Worm (Caenorhabditis elegans) whole organism, young adult: ENCODE measurements around the gene F21D5.9.
A peak's percentile ranks its signal among the peaks of the same experiment; 100 is the strongest.

Source experiments
- B0019.2 ChIP-seq: fragments of 200-800 bp; sonication (Bioruptor generic); conservative IDR thresholded peaks from 2 replicates; pipeline ENCODE4 v1.3.6; 2022; ENCODE audit warnings: missing genetic modification reagents, missing genetic modification characterization, missing compliant biosample characterization
- C06A6.2 ChIP-seq: fragments of 200-800 bp; sonication (Bioruptor generic); conservative IDR thresholded peaks from 2 replicates; pipeline ENCODE4 v1.3.6; 2022; ENCODE audit warnings: missing genetic modification characterization, missing compliant biosample characterization
- D2030.7 ChIP-seq: fragments of 200-800 bp; sonication (Bioruptor generic); IDR thresholded peaks from 2 replicates; pipeline ENCODE4 v1.3.6; 2022; ENCODE audit warnings: missing genetic modification reagents, missing genetic modification characterization, missing compliant biosample characterization
- F10E7.11 ChIP-seq: sonication (generic microtip); optimal IDR thresholded peaks from 2 replicates; lab custom pipeline; 2017; ENCODE audit warnings: mild to moderate bottlenecking, missing genetic modification characterization, moderate library complexity, missing compliant biosample characterization
- F22D6.2 ChIP-seq: sonication (generic microtip); optimal IDR thresholded peaks from 2 replicates; lab custom pipeline; 2016; ENCODE audit warnings: mild to moderate bottlenecking, missing genetic modification characterization, missing compliant biosample characterization
- F49E8.2 ChIP-seq: sonication (generic microtip); optimal IDR thresholded peaks from 3 replicates; lab custom pipeline; 2017; ENCODE audit warnings: missing genetic modification characterization, mild to moderate bottlenecking, missing compliant biosample characterization, antibody characterized with exemption, moderate library complexity; ENCODE audit not compliant: insufficient read depth
- F52B5.7 ChIP-seq: sonication (generic microtip); optimal IDR thresholded peaks from 2 replicates; lab custom pipeline; 2016; ENCODE audit warnings: mild to moderate bottlenecking, missing genetic modification characterization, missing compliant biosample characterization
- F55B11.4 ChIP-seq: sonication (generic microtip); optimal IDR thresholded peaks from 2 replicates; lab custom pipeline; 2016; ENCODE audit warnings: missing compliant biosample characterization, missing genetic modification characterization, borderline replicate concordance; ENCODE audit not compliant: insufficient read depth
- F57C9.4 ChIP-seq: sonication (generic microtip); optimal IDR thresholded peaks from 2 replicates; lab custom pipeline; 2017; ENCODE audit warnings: mild to moderate bottlenecking, missing genetic modification characterization, missing compliant biosample characterization
- K12H6.12 ChIP-seq: fragments of 200-800 bp; sonication (Bioruptor generic); optimal IDR thresholded peaks from 2 replicates; lab custom pipeline; 2018; ENCODE audit warnings: mild to moderate bottlenecking, missing genetic modification characterization, missing compliant biosample characterization
- T07F8.4 ChIP-seq: sonication (generic microtip); optimal IDR thresholded peaks from 2 replicates; lab custom pipeline; 2016; ENCODE audit warnings: mild to moderate bottlenecking, missing genetic modification characterization, moderate library complexity, missing compliant biosample characterization
- T26A5.8 ChIP-seq: sonication (generic microtip); optimal IDR thresholded peaks from 2 replicates; lab custom pipeline; 2016; ENCODE audit warnings: missing genetic modification characterization, missing compliant biosample characterization
- Y67H2A.10 ChIP-seq: fragments of 200-800 bp; sonication (Bioruptor generic); conservative IDR thresholded peaks from 2 replicates; pipeline ENCODE4 v1.3.6; 2022; ENCODE audit warnings: missing genetic modification reagents, missing genetic modification characterization, missing compliant biosample characterization
- akir-1 ChIP-seq: fragments of 200-800 bp; sonication (Bioruptor generic); optimal IDR thresholded peaks from 2 replicates; lab custom pipeline; 2018; ENCODE audit warnings: mild to moderate bottlenecking, missing genetic modification characterization, moderate library complexity, missing compliant biosample characterization
- ama-1 ChIP-seq, 3 experiments: fragments of 150-350 bp in 1 of 3; sonication (generic microtip) in 2 of 3; optimal IDR thresholded peaks; 2 replicates each; lab custom pipeline; 2014 to 2018; ENCODE audit warnings: missing biosample characterization in 2 of 3, missing genetic modification characterization in 2 of 3, missing genetic modification reagents in 2 of 3
- atf-7 ChIP-seq: sonication (generic microtip); optimal IDR thresholded peaks from 2 replicates; lab custom pipeline; 2017; ENCODE audit warnings: mild to moderate bottlenecking, missing genetic modification characterization, missing compliant biosample characterization
- attf-6 ChIP-seq: fragments of 200-800 bp; sonication (Bioruptor generic); IDR thresholded peaks from 2 replicates; pipeline ENCODE4 v1.3.6; 2022; ENCODE audit warnings: missing genetic modification reagents, missing genetic modification characterization, missing compliant biosample characterization
- ceh-100 ChIP-seq: fragments of 200-800 bp; sonication (Bioruptor generic); IDR thresholded peaks from 2 replicates; pipeline ENCODE4 v1.3.6; 2022; ENCODE audit warnings: missing genetic modification reagents, missing genetic modification characterization, missing compliant biosample characterization
- ceh-27 ChIP-seq: fragments of 200-800 bp; sonication (Bioruptor generic); optimal IDR thresholded peaks from 2 replicates; lab custom pipeline; 2018; ENCODE audit warnings: mild to moderate bottlenecking, missing genetic modification characterization, moderate library complexity, missing compliant biosample characterization
- egrh-3 ChIP-seq: fragments of 200-800 bp; sonication (Bioruptor generic); IDR thresholded peaks from 2 replicates; pipeline ENCODE4 v1.3.6; 2022; ENCODE audit warnings: missing genetic modification reagents, missing genetic modification characterization, missing compliant biosample characterization
- ekl-4 ChIP-seq: fragments of 200-800 bp; sonication (Bioruptor generic); IDR thresholded peaks from 2 replicates; pipeline ENCODE4 v1.3.6; 2022; ENCODE audit warnings: missing genetic modification reagents, missing genetic modification characterization, missing compliant biosample characterization
- gei-17 ChIP-seq: fragments of 200-800 bp; sonication (Bioruptor generic); optimal IDR thresholded peaks from 2 replicates; lab custom pipeline; 2018; ENCODE audit warnings: mild to moderate bottlenecking, missing genetic modification characterization, missing compliant biosample characterization
- him-1 ChIP-seq: sonication (generic microtip); optimal IDR thresholded peaks from 2 replicates; lab custom pipeline; 2016; ENCODE audit warnings: missing genotype, missing genetic modification reagents, missing genetic modification characterization, missing compliant biosample characterization
- hlh-26 ChIP-seq: fragments of 200-800 bp; sonication (Bioruptor generic); conservative IDR thresholded peaks from 2 replicates; pipeline ENCODE4 v1.3.6; 2022; ENCODE audit warnings: missing genetic modification reagents, missing genetic modification characterization, missing compliant biosample characterization
- hmg-1.2 ChIP-seq: fragments of 200-800 bp; sonication (Bioruptor generic); IDR thresholded peaks from 2 replicates; pipeline ENCODE4 v1.3.6; 2022; ENCODE audit warnings: missing genetic modification reagents, missing genetic modification characterization, missing compliant biosample characterization
- hmg-20 ChIP-seq: fragments of 200-800 bp; sonication (Bioruptor generic); IDR thresholded peaks from 2 replicates; pipeline ENCODE4 v1.3.6; 2022; ENCODE audit warnings: missing genetic modification reagents, missing genetic modification characterization, missing compliant biosample characterization
- hrde-1 ChIP-seq: sonication (generic microtip); optimal IDR thresholded peaks from 2 replicates; lab custom pipeline; 2016; ENCODE audit warnings: missing genetic modification characterization, mild to moderate bottlenecking, missing compliant biosample characterization, moderate library complexity, missing genotype, missing genetic modification reagents, borderline replicate concordance
- let-526 ChIP-seq: fragments of 200-800 bp; sonication (Bioruptor generic); IDR thresholded peaks from 2 replicates; pipeline ENCODE4 v1.3.6; 2022; ENCODE audit warnings: missing genetic modification reagents, missing genetic modification characterization, missing compliant biosample characterization
- lir-1 ChIP-seq: fragments of 200-800 bp; sonication (Bioruptor generic); conservative IDR thresholded peaks from 2 replicates; pipeline ENCODE4 v1.3.6; 2022; ENCODE audit warnings: missing genetic modification reagents, missing genetic modification characterization, missing compliant biosample characterization
- lsy-27 ChIP-seq: sonication (generic microtip); optimal IDR thresholded peaks from 2 replicates; lab custom pipeline; 2017; ENCODE audit warnings: missing genetic modification characterization, mild to moderate bottlenecking, missing compliant biosample characterization, antibody characterized with exemption, missing genotype, borderline replicate concordance; ENCODE audit not compliant: insufficient read depth
- madf-3 ChIP-seq: fragments of 200-800 bp; sonication (Bioruptor generic); IDR thresholded peaks from 2 replicates; pipeline ENCODE4 v1.3.6; 2022; ENCODE audit warnings: missing genetic modification reagents, missing genetic modification characterization, missing compliant biosample characterization
- nfya-2 ChIP-seq: fragments of 200-800 bp; sonication (Bioruptor generic); IDR thresholded peaks from 2 replicates; pipeline ENCODE4 v1.3.6; 2022; ENCODE audit warnings: missing genetic modification reagents, missing genetic modification characterization, missing compliant biosample characterization
- nhr-120 ChIP-seq: fragments of 200-800 bp; sonication (Bioruptor generic); IDR thresholded peaks from 2 replicates; pipeline ENCODE4 v1.3.6; 2022; ENCODE audit warnings: missing genetic modification characterization, missing compliant biosample characterization
- nhr-179 ChIP-seq: sonication (generic microtip); optimal IDR thresholded peaks from 2 replicates; lab custom pipeline; 2016; ENCODE audit warnings: mild to moderate bottlenecking, missing genetic modification characterization, missing compliant biosample characterization
- pbrm-1 ChIP-seq: fragments of 200-800 bp; sonication (Bioruptor generic); IDR thresholded peaks from 2 replicates; pipeline ENCODE4 v1.3.6; 2022; ENCODE audit warnings: missing genetic modification reagents, missing genetic modification characterization, missing compliant biosample characterization
- rcor-1 ChIP-seq: fragments of 200-800 bp; sonication (Bioruptor generic); IDR thresholded peaks from 2 replicates; pipeline ENCODE4 v1.3.6; 2022; ENCODE audit warnings: missing genetic modification reagents, missing genetic modification characterization, missing compliant biosample characterization
- rec-8 ChIP-seq, 2 experiments: sonication (generic microtip); optimal IDR thresholded peaks; 2 replicates each; lab custom pipeline; 2016; ENCODE audit warnings: mild to moderate bottlenecking in 2 of 2, missing genetic modification characterization in 2 of 2, missing genetic modification reagents in 2 of 2, missing genotype in 2 of 2, missing biosample characterization in 1 of 2, missing compliant biosample characterization in 1 of 2, moderate library complexity in 1 of 2
- sea-2 ChIP-seq: fragments of 200-800 bp; sonication (Bioruptor generic); IDR thresholded peaks from 2 replicates; pipeline ENCODE4 v1.3.6; 2022; ENCODE audit warnings: missing genetic modification characterization, missing compliant biosample characterization
- snpc-1.1 ChIP-seq: sonication (generic microtip); optimal IDR thresholded peaks from 2 replicates; lab custom pipeline; 2017; ENCODE audit warnings: missing genetic modification characterization, mild to moderate bottlenecking, missing compliant biosample characterization, antibody characterized with exemption, moderate library complexity, missing genotype, missing genetic modification reagents; ENCODE audit not compliant: insufficient read depth
- somi-1 ChIP-seq: fragments of 200-800 bp; sonication (Bioruptor generic); optimal IDR thresholded peaks from 2 replicates; lab custom pipeline; 2018; ENCODE audit warnings: mild to moderate bottlenecking, missing genetic modification characterization, missing compliant biosample characterization
- unc-62 ChIP-seq: fragments of 150-350 bp; optimal IDR thresholded peaks from 2 replicates; lab custom pipeline; 2014; ENCODE audit warnings: missing biosample characterization, missing genetic modification reagents, missing genetic modification characterization
- xnd-1 ChIP-seq: sonication (generic microtip); optimal IDR thresholded peaks from 2 replicates; lab custom pipeline; 2016; ENCODE audit warnings: missing genotype, missing genetic modification reagents, missing genetic modification characterization, missing compliant biosample characterization
- ztf-22 ChIP-seq: fragments of 200-800 bp; sonication (Bioruptor generic); optimal IDR thresholded peaks from 2 replicates; lab custom pipeline; 2018; ENCODE audit warnings: mild to moderate bottlenecking, missing genetic modification characterization, moderate library complexity, missing compliant biosample characterization
- ztf-25 ChIP-seq: fragments of 200-800 bp; sonication (Bioruptor generic); IDR thresholded peaks from 2 replicates; pipeline ENCODE4 v1.3.6; 2022; ENCODE audit warnings: missing genetic modification reagents, missing genetic modification characterization, missing compliant biosample characterization
- ztf-28 ChIP-seq: fragments of 200-800 bp; sonication (Bioruptor generic); IDR thresholded peaks from 2 replicates; pipeline ENCODE4 v1.3.6; 2022; ENCODE audit warnings: missing genetic modification reagents, missing genetic modification characterization, missing compliant biosample characterization
- ztf-3 ChIP-seq: fragments of 200-800 bp; sonication (Bioruptor generic); optimal IDR thresholded peaks from 2 replicates; lab custom pipeline; 2018; ENCODE audit warnings: mild to moderate bottlenecking, missing genetic modification characterization, missing compliant biosample characterization
- ztf-6 ChIP-seq: fragments of 200-800 bp; sonication (Bioruptor generic); IDR thresholded peaks from 2 replicates; pipeline ENCODE4 v1.3.6; 2022; ENCODE audit warnings: missing genetic modification reagents, missing genetic modification characterization, missing compliant biosample characterization

The F21D5.9 gene

ce11 chrIV:8687605-8688191, 36.1 kb upstream of the F21D5.9 start, which contains the start of gene snrp-3 (continued):
- TF ChIP-seq madf-3 (GFP tag; lab: Robert Waterston, UW) (0 out of 2 replicates have a peak, but pooled peaks have one; percentile 31), rec-8 (tag; optimal IDR thresholded peaks at IDR 0.05; lab: Kevin White, UChicago) (no peak), B0019.2 (no peak), F57C9.4 (no peak), pbrm-1 (GFP tag; lab: Robert Waterston, UW) (peak; percentile 43; the same call in 1 of the 2 replicates), attf-6 (GFP tag; lab: Robert Waterston, UW) (no peak), him-1 (tag; lab: Kevin White, UChicago) (no peak), ztf-25 (GFP tag; lab: Robert Waterston, UW) (no peak), ztf-6 (GFP tag; lab: Robert Waterston, UW) (no peak), unc-62 (GFP tag; lab: Kevin White, UChicago) (no peak), hmg-1.2 (GFP tag; lab: Robert Waterston, UW) (peak; percentile 37; the same call in 1 of the 2 replicates), nhr-179 (tag; lab: Kevin White, UChicago) (no peak), C06A6.2 (0 out of 2 replicates have a peak, but pooled peaks have one; percentile 34), Y67H2A.10 (GFP tag; lab: Robert Waterston, UW) (no peak), lir-1 (GFP tag; lab: Robert Waterston, UW) (0 out of 2 replicates have a peak, but pooled peaks have one; percentile 13), ama-1 (optimal IDR thresholded peaks at IDR 0.05; lab: Kevin White, UChicago) (no peak), ama-1 (GFP tag; optimal IDR thresholded peaks at IDR 0.05; lab: Kevin White, UChicago) (no peak), ztf-28 (GFP tag; lab: Robert Waterston, UW) (no peak), T07F8.4 (no peak), F49E8.2 (tag; lab: Kevin White, UChicago) (peak; percentile 10), F52B5.7 (tag; lab: Kevin White, UChicago) (no peak), lsy-27 (tag; lab: Kevin White, UChicago) (no peak), ztf-22 (no peak), nfya-2 (GFP tag; lab: Robert Waterston, UW) (no peak), xnd-1 (no peak), gei-17 (GFP tag; lab: Kevin White, UChicago) (no peak), somi-1 (GFP tag; lab: Kevin White, UChicago) (no peak), ztf-3 (no peak), sea-2 (GFP tag; lab: Robert Waterston, UW) (no peak), akir-1 (GFP tag; lab: Kevin White, UChicago) (no peak), ceh-27 (GFP tag; lab: Kevin White, UChicago) (no peak), let-526 (GFP tag; lab: Robert Waterston, UW) (no peak), ekl-4 (GFP tag; lab: Robert Waterston, UW) (peak; percentile 52; the same call in 1 of the 2 replicates), atf-7 (no peak), F10E7.11 (tag; lab: Kevin White, UChicago) (no peak), hlh-26 (GFP tag; lab: Robert Waterston, UW) (no peak), hmg-20 (GFP tag; lab: Robert Waterston, UW) (peak; percentile 73), T26A5.8 (no peak), D2030.7 (GFP tag; lab: Robert Waterston, UW) (peak; percentile 71), egrh-3 (GFP tag; lab: Robert Waterston, UW) (no peak), snpc-1.1 (peak; percentile 1), nhr-120 (GFP tag; lab: Robert Waterston, UW) (no peak), rcor-1 (GFP tag; lab: Robert Waterston, UW) (peak; percentile 42), hrde-1 (tag; lab: Kevin White, UChicago) (no peak), F22D6.2 (tag; lab: Kevin White, UChicago) (no peak), K12H6.12 (tag; lab: Kevin White, UChicago) (no peak), ceh-100 (GFP tag; lab: Robert Waterston, UW) (no peak), F55B11.4 (no peak)
